Worm (Caenorhabditis elegans) whole organism, young adult: Measurements from ENCODE around the gene T28A8.6.

ENCODE experiments used
- F57A8.1 ChIP-seq: fragments of 200-800 bp; sonication (Bioruptor generic); optimal IDR thresholded peaks from 2 replicates; lab custom pipeline; 2018; ENCODE audit warnings: mild to moderate bottlenecking, missing genetic modification characterization, moderate library complexity, missing compliant biosample characterization
- K12H6.12 ChIP-seq: fragments of 200-800 bp; sonication (Bioruptor generic); optimal IDR thresholded peaks from 2 replicates; lab custom pipeline; 2018; ENCODE audit warnings: mild to moderate bottlenecking, missing genetic modification characterization, missing compliant biosample characterization
- T07F8.4 ChIP-seq: sonication (generic microtip); optimal IDR thresholded peaks from 2 replicates; lab custom pipeline; 2016; ENCODE audit warnings: mild to moderate bottlenecking, missing genetic modification characterization, moderate library complexity, missing compliant biosample characterization
- Y53G8AR.9 ChIP-seq: fragments of 200-800 bp; sonication (Bioruptor generic); conservative IDR thresholded peaks from 2 replicates; pipeline ENCODE4 v1.3.6; 2022; ENCODE audit warnings: missing genetic modification reagents, missing genetic modification characterization, missing compliant biosample characterization
- aptf-2 ChIP-seq: fragments of 200-800 bp; sonication (Bioruptor generic); conservative IDR thresholded peaks from 2 replicates; pipeline ENCODE4 v1.3.6; 2022; ENCODE audit warnings: missing genetic modification reagents, missing genetic modification characterization, missing compliant biosample characterization
- attf-6 ChIP-seq: fragments of 200-800 bp; sonication (Bioruptor generic); IDR thresholded peaks from 2 replicates; pipeline ENCODE4 v1.3.6; 2022; ENCODE audit warnings: missing genetic modification reagents, missing genetic modification characterization, missing compliant biosample characterization
- bed-1 ChIP-seq: fragments of 200-800 bp; sonication (Bioruptor generic); IDR thresholded peaks from 2 replicates; pipeline ENCODE4 v1.3.6; 2022; ENCODE audit warnings: missing genetic modification reagents, missing genetic modification characterization, missing compliant biosample characterization
- cebp-2 ChIP-seq: fragments of 200-800 bp; sonication (Bioruptor generic); IDR thresholded peaks from 2 replicates; pipeline ENCODE4 v1.3.6; 2022; ENCODE audit warnings: missing genetic modification characterization, missing compliant biosample characterization
- ceh-58 ChIP-seq: fragments of 200-800 bp; sonication (Bioruptor generic); IDR thresholded peaks from 2 replicates; pipeline ENCODE4 v1.3.6; 2022; ENCODE audit warnings: missing genetic modification characterization, missing compliant biosample characterization
- ceh-91 ChIP-seq: fragments of 200-800 bp; sonication (Bioruptor generic); IDR thresholded peaks from 2 replicates; pipeline ENCODE4 v1.3.6; 2022; ENCODE audit warnings: missing genetic modification reagents, missing genetic modification characterization, missing compliant biosample characterization
- chd-7 ChIP-seq: sonication (generic microtip); optimal IDR thresholded peaks from 2 replicates; lab custom pipeline; 2016; ENCODE audit warnings: mild to moderate bottlenecking, missing genetic modification characterization, moderate library complexity, missing compliant biosample characterization
- egl-18 ChIP-seq: fragments of 200-800 bp; sonication (Bioruptor generic); IDR thresholded peaks from 2 replicates; pipeline ENCODE4 v1.3.6; 2022; ENCODE audit warnings: missing genetic modification reagents, missing genetic modification characterization, missing compliant biosample characterization
- egrh-3 ChIP-seq: fragments of 200-800 bp; sonication (Bioruptor generic); IDR thresholded peaks from 2 replicates; pipeline ENCODE4 v1.3.6; 2022; ENCODE audit warnings: missing genetic modification reagents, missing genetic modification characterization, missing compliant biosample characterization
- ekl-4 ChIP-seq: fragments of 200-800 bp; sonication (Bioruptor generic); IDR thresholded peaks from 2 replicates; pipeline ENCODE4 v1.3.6; 2022; ENCODE audit warnings: missing genetic modification reagents, missing genetic modification characterization, missing compliant biosample characterization
- ets-4 ChIP-seq: fragments of 200-800 bp; sonication (Bioruptor generic); optimal IDR thresholded peaks from 2 replicates; lab custom pipeline; 2018; ENCODE audit warnings: mild to moderate bottlenecking, missing genetic modification characterization, missing compliant biosample characterization
- him-1 ChIP-seq: sonication (generic microtip); optimal IDR thresholded peaks from 2 replicates; lab custom pipeline; 2016; ENCODE audit warnings: missing genotype, missing genetic modification reagents, missing genetic modification characterization, missing compliant biosample characterization
- hrde-1 ChIP-seq: sonication (generic microtip); optimal IDR thresholded peaks from 2 replicates; lab custom pipeline; 2016; ENCODE audit warnings: missing genetic modification characterization, mild to moderate bottlenecking, missing compliant biosample characterization, moderate library complexity, missing genotype, missing genetic modification reagents, borderline replicate concordance
- lag-1 ChIP-seq: fragments of 200-800 bp; sonication (Bioruptor generic); IDR thresholded peaks from 2 replicates; pipeline ENCODE4 v1.3.6; 2022; ENCODE audit warnings: missing genetic modification reagents, missing genetic modification characterization, missing compliant biosample characterization
- let-526 ChIP-seq: fragments of 200-800 bp; sonication (Bioruptor generic); IDR thresholded peaks from 2 replicates; pipeline ENCODE4 v1.3.6; 2022; ENCODE audit warnings: missing genetic modification reagents, missing genetic modification characterization, missing compliant biosample characterization
- lin-26 ChIP-seq: fragments of 200-800 bp; sonication (Bioruptor generic); IDR thresholded peaks from 2 replicates; pipeline ENCODE4 v1.3.6; 2022; ENCODE audit warnings: missing genetic modification reagents, missing genetic modification characterization, missing compliant biosample characterization
- lin-35 ChIP-seq, 3 experiments: fragments of 150-350 bp in 2 of 3; sonication (generic microtip) in 1 of 3; optimal IDR thresholded peaks; 2 replicates each; lab custom pipeline; 2014 to 2018; ENCODE audit warnings: missing biosample characterization in 3 of 3, missing genetic modification characterization in 3 of 3, missing genetic modification reagents in 3 of 3
- lir-1 ChIP-seq: fragments of 200-800 bp; sonication (Bioruptor generic); conservative IDR thresholded peaks from 2 replicates; pipeline ENCODE4 v1.3.6; 2022; ENCODE audit warnings: missing genetic modification reagents, missing genetic modification characterization, missing compliant biosample characterization
- lsl-1 ChIP-seq: fragments of 200-800 bp; sonication (Bioruptor generic); optimal IDR thresholded peaks from 2 replicates; lab custom pipeline; 2018; ENCODE audit warnings: mild to moderate bottlenecking, missing genetic modification characterization, moderate library complexity, missing compliant biosample characterization
- madf-6 ChIP-seq: fragments of 200-800 bp; sonication (Bioruptor generic); IDR thresholded peaks from 2 replicates; pipeline ENCODE4 v1.3.6; 2022; ENCODE audit warnings: missing genetic modification reagents, missing genetic modification characterization, missing compliant biosample characterization
- madf-8 ChIP-seq: fragments of 200-800 bp; sonication (Bioruptor generic); conservative IDR thresholded peaks from 2 replicates; pipeline ENCODE4 v1.3.6; 2022; ENCODE audit warnings: missing genetic modification reagents, missing genetic modification characterization, missing compliant biosample characterization
- nhr-179 ChIP-seq: sonication (generic microtip); optimal IDR thresholded peaks from 2 replicates; lab custom pipeline; 2016; ENCODE audit warnings: mild to moderate bottlenecking, missing genetic modification characterization, missing compliant biosample characterization
- nhr-90 ChIP-seq: sonication (generic microtip); optimal IDR thresholded peaks from 2 replicates; lab custom pipeline; 2016; ENCODE audit warnings: missing genotype, mild to moderate bottlenecking, missing genetic modification characterization, missing compliant biosample characterization
- pha-4 ChIP-seq: fragments of 150-350 bp; sonication (generic microtip); optimal IDR thresholded peaks from 2 replicates; lab custom pipeline; 2014; ENCODE audit warnings: missing biosample characterization, missing genetic modification reagents, missing genetic modification characterization
- rec-8 ChIP-seq, 2 experiments: sonication (generic microtip); optimal IDR thresholded peaks; 2 replicates each; lab custom pipeline; 2016; ENCODE audit warnings: mild to moderate bottlenecking in 2 of 2, missing genetic modification characterization in 2 of 2, missing genetic modification reagents in 2 of 2, missing genotype in 2 of 2, missing biosample characterization in 1 of 2, missing compliant biosample characterization in 1 of 2, moderate library complexity in 1 of 2
- xnd-1 ChIP-seq: sonication (generic microtip); optimal IDR thresholded peaks from 2 replicates; lab custom pipeline; 2016; ENCODE audit warnings: missing genotype, missing genetic modification reagents, missing genetic modification characterization, missing compliant biosample characterization
- zfh-2 ChIP-seq: fragments of 200-800 bp; sonication (Bioruptor generic); conservative IDR thresholded peaks from 2 replicates; pipeline ENCODE4 v1.3.6; 2022; ENCODE audit warnings: missing genetic modification reagents, missing genetic modification characterization, missing compliant biosample characterization
- zim-3 ChIP-seq: sonication (generic microtip); optimal IDR thresholded peaks from 2 replicates; lab custom pipeline; 2017; ENCODE audit warnings: mild to moderate bottlenecking, missing genetic modification characterization, moderate library complexity, missing compliant biosample characterization
- ztf-22 ChIP-seq: fragments of 200-800 bp; sonication (Bioruptor generic); optimal IDR thresholded peaks from 2 replicates; lab custom pipeline; 2018; ENCODE audit warnings: mild to moderate bottlenecking, missing genetic modification characterization, moderate library complexity, missing compliant biosample characterization
- ztf-3 ChIP-seq: fragments of 200-800 bp; sonication (Bioruptor generic); optimal IDR thresholded peaks from 2 replicates; lab custom pipeline; 2018; ENCODE audit warnings: mild to moderate bottlenecking, missing genetic modification characterization, missing compliant biosample characterization

The T28A8.6 gene

DNA sequence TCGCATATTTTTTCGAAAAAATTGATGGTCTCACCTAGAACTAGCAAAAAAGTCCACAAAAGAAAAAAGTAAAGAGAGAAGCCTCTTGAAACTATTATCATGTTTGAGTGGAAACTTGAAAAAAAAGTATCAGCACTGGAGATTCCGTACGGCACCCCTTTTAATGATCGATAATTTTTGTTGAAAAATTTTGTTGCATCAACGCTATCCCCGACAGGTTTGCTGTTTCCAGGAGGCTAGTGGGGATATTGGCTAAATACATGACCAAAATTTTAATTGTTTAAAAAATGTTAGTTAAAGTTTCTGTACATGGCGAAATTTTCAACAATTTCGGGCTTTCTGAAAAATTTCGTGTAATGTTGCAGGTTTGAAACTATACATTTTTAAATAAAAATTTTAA is 3.4 kb upstream of the T28A8.6 start, which contains the start of gene T28A8.2:
Gene T28A8.2, minus strand, starts transcription at position 101 of the 400 bp plus-strand sequence.
- no peak for TF ChIP-seq rec-8 (tag; optimal IDR thresholded peaks at IDR 0.05; lab: Kevin White, UChicago)
- TF ChIP-seq ceh-91 (GFP tag; lab: Robert Waterston, UW): no peak
- no peak for TF ChIP-seq K12H6.12

DNA sequence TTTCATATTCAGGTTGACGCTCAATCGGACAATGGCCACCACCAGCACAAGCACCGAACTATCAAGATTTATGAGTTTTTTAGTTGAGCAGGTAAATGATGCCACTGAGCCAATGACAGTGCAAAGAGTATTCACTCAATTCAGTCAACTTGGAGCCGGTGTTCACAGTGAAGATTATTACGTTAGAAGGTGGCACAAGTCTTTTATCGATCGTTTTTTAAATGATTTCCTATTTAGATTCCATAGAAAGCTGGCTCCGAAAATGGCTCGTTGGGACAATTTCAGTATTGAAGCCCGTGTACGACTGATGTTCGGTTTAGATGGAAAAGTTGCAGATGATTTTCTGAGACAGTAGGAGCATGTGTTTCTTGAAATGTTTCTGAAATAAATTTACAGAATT is 2.6 kb downstream of the T28A8.6 start, which contains the start of gene T28A8.5:
Gene T28A8.5, plus strand, starts transcription at position 32 of the 400 bp plus-strand sequence.
- TF ChIP-seq madf-6 (GFP tag; lab: Robert Waterston, UW): 0 out of 2 replicates have a peak, but pooled peaks have one; percentile 14
- no peak for TF ChIP-seq F57A8.1 (GFP tag; lab: Kevin White, UChicago)

DNA sequence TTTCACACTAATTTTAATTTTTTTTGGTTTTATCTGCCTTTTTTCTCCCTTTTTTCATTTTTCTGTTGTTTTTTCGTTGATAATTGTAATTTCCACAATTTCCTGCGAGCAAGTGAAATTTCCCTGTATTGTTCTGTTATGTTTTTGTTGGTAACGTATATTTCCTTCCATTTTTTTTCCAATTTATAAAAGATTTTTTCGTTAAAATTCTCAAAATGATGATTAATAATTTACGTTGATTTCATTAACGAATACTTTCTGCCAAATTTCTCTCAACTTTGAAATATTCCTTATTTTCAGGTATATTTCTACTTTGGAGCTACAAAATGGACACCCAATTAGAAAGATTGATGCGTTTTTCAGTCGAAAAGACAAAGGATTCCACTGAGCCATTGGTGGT is 3.5 kb downstream of the T28A8.6 start, which contains the start of gene T28A8.8:
Gene T28A8.8, plus strand, starts transcription at position 301 of the 400 bp plus-strand sequence.
- TF ChIP-seq zim-3 (tag; lab: Kevin White, UChicago): no peak
- TF ChIP-seq ztf-22: no peak
- TF ChIP-seq attf-6 (GFP tag; lab: Robert Waterston, UW): no peak
- TF ChIP-seq zfh-2: no peak
- TF ChIP-seq ets-4: no peak
- TF ChIP-seq madf-8: no peak
- TF ChIP-seq pha-4 (tag; lab: Kevin White, UChicago): no peak
- no peak for TF ChIP-seq nhr-90 (tag; lab: Kevin White, UChicago)
- no peak for TF ChIP-seq him-1 (tag; lab: Kevin White, UChicago)
- no peak for TF ChIP-seq lag-1
- no peak for TF ChIP-seq T07F8.4 (tag; lab: Kevin White, UChicago)
- TF ChIP-seq bed-1 (GFP tag; lab: Robert Waterston, UW): no peak
- TF ChIP-seq nhr-179 (tag; lab: Kevin White, UChicago): no peak
- no peak for TF ChIP-seq egl-18

DNA sequence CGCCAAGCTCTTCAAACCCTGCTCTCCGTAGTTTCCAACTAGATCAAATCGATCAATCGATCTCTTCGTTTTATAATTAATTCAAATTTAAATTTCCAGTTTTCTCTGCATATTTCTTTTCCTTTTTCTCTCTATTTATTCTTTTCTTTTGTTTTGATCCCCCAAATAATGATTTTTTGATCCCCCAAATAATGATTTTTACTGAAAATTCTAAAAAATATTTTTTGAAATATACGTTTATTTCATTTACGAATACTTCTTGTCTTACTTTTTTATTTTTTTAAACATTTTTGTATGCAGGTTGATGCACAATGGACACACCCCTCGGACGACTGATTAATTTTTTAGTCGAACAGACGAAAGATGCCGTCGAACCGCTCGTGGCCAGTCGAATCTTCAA is 4.4 kb downstream of the T28A8.6 start, which contains the start of gene T28A8.4:
Gene T28A8.4, plus strand, starts transcription at position 301 of the 400 bp plus-strand sequence.
- TF ChIP-seq egrh-3 (GFP tag; lab: Robert Waterston, UW) (no peak), cebp-2 (no peak), let-526 (GFP tag; lab: Robert Waterston, UW) (no peak), xnd-1 (tag; lab: Kevin White, UChicago) (no peak), chd-7 (tag; lab: Kevin White, UChicago) (no peak), ztf-3 (GFP tag; lab: Kevin White, UChicago) (no peak), ceh-58 (GFP tag; lab: Robert Waterston, UW) (no peak), ekl-4 (GFP tag; lab: Robert Waterston, UW) (no peak), aptf-2 (no peak), lin-26 (no peak), lir-1 (no peak), lsl-1 (GFP tag; lab: Kevin White, UChicago) (no peak), Y53G8AR.9 (no peak), hrde-1 (tag; lab: Kevin White, UChicago) (no peak), lin-35 (GFP tag; optimal IDR thresholded peaks at IDR 0.05; lab: Kevin White, UChicago) (no peak)
